Worm (Caenorhabditis elegans) whole organism, early embryonic: ENCODE measurements around the gene tmem-138.

Experiments used
- ceh-36 ChIP-seq: sonication (generic microtip); optimal IDR thresholded peaks from 2 replicates; lab custom pipeline; 2016; ENCODE audit warnings: missing genetic modification characterization, inconsistent platforms, missing compliant biosample characterization
- flt-1 ChIP-seq: fragments of 200-800 bp; sonication (Bioruptor generic); IDR thresholded peaks from 2 replicates; pipeline ENCODE4 v1.3.6; 2022; ENCODE audit warnings: missing genetic modification characterization, missing compliant biosample characterization

ce11 chrII:8126617-8127016 lies 30.5 kb upstream of the tmem-138 start:
- TF ChIP-seq ceh-36: no peak
- TF ChIP-seq flt-1 (GFP tag; lab: Robert Waterston, UW): no peak
